Fruit fly (Drosophila melanogaster) whole organism, prepupa: ENCODE data around the gene Uch.

Experiments used
- CG10631 ChIP-seq: fragments of 200-800 bp; sonication (Bioruptor generic); optimal IDR thresholded peaks from 2 replicates; lab custom pipeline; 2016; ENCODE audit warnings: missing biosample characterization, missing genetic modification characterization
- CG10669 ChIP-seq: fragments of 200-800 bp; sonication (Bioruptor generic); optimal IDR thresholded peaks from 3 replicates; lab custom pipeline; 2018; ENCODE audit warnings: missing biosample characterization, mild to moderate bottlenecking, missing genetic modification characterization, moderate library complexity
- CG11762 ChIP-seq: fragments of 200-800 bp; sonication (Bioruptor generic); optimal IDR thresholded peaks from 3 replicates; lab custom pipeline; 2016; ENCODE audit warnings: missing biosample characterization, missing genetic modification characterization; ENCODE audit not compliant: insufficient read depth
- CG11902 ChIP-seq: fragments of 200-800 bp; sonication (Bioruptor generic); optimal IDR thresholded peaks from 3 replicates; lab custom pipeline; 2016; ENCODE audit warnings: missing biosample characterization, missing genetic modification characterization
- CG15336 ChIP-seq: fragments of 200-800 bp; sonication (Bioruptor generic); IDR thresholded peaks from 2 replicates; pipeline ENCODE4 v1.3.6; 2022; ENCODE audit warnings: missing biosample characterization, missing genetic modification characterization
- CG1621 ChIP-seq: fragments of 200-800 bp; sonication (Bioruptor generic); optimal IDR thresholded peaks from 3 replicates; lab custom pipeline; 2018; ENCODE audit warnings: missing biosample characterization, mild to moderate bottlenecking, missing genetic modification characterization
- CG3032 ChIP-seq: fragments of 200-800 bp; optimal IDR thresholded peaks from 2 replicates; lab custom pipeline; 2019; ENCODE audit warnings: missing biosample characterization, mild to moderate bottlenecking, missing genetic modification characterization, moderate library complexity
- CG31627 ChIP-seq: fragments of 200-800 bp; sonication (Bioruptor generic); optimal IDR thresholded peaks from 3 replicates; lab custom pipeline; 2016; ENCODE audit warnings: missing biosample characterization, missing genetic modification characterization
- CG32006 ChIP-seq: fragments of 200-800 bp; sonication (Bioruptor generic); optimal IDR thresholded peaks from 3 replicates; lab custom pipeline; 2017; ENCODE audit warnings: missing biosample characterization, mild to moderate bottlenecking, missing genetic modification characterization
- CG34406 ChIP-seq: fragments of 200-800 bp; sonication (Bioruptor generic); optimal IDR thresholded peaks from 3 replicates; lab custom pipeline; 2016; ENCODE audit warnings: missing biosample characterization, missing genetic modification characterization
- CG3919 ChIP-seq: fragments of 200-800 bp; sonication (Bioruptor generic); optimal IDR thresholded peaks from 3 replicates; lab custom pipeline; 2016; ENCODE audit warnings: missing biosample characterization, missing genetic modification characterization
- CG6163 ChIP-seq: fragments of 200-800 bp; sonication (Bioruptor generic); IDR thresholded peaks from 3 replicates; pipeline ENCODE4 v1.3.6; 2022; ENCODE audit warnings: missing biosample characterization, missing genetic modification characterization
- CG6792 ChIP-seq: fragments of 200-800 bp; sonication (Bioruptor generic); optimal IDR thresholded peaks from 3 replicates; lab custom pipeline; 2016; ENCODE audit warnings: missing biosample characterization, missing genetic modification characterization
- CG6854 ChIP-seq: fragments of 200-800 bp; sonication (Bioruptor generic); optimal IDR thresholded peaks from 2 replicates; lab custom pipeline; 2017; ENCODE audit warnings: missing biosample characterization, mild to moderate bottlenecking, missing genetic modification characterization
- CG8119 ChIP-seq: fragments of 200-800 bp; sonication (Bioruptor generic); IDR thresholded peaks from 3 replicates; pipeline ENCODE4 v1.3.6; 2022; ENCODE audit warnings: missing biosample characterization, missing genetic modification characterization
- CG8632 ChIP-seq: fragments of 200-800 bp; sonication (Bioruptor generic); optimal IDR thresholded peaks from 3 replicates; lab custom pipeline; 2016; ENCODE audit warnings: missing biosample characterization, missing genetic modification characterization
- CG9139 ChIP-seq: fragments of 200-800 bp; sonication (Bioruptor generic); optimal IDR thresholded peaks from 3 replicates; lab custom pipeline; 2017; ENCODE audit warnings: missing biosample characterization, mild to moderate bottlenecking, missing genetic modification characterization
- Eip75B ChIP-seq: fragments of 200-800 bp; sonication (Bioruptor generic); optimal IDR thresholded peaks from 3 replicates; lab custom pipeline; 2016; ENCODE audit warnings: missing biosample characterization, missing genetic modification characterization
- Gug ChIP-seq: fragments of 200-800 bp; sonication (Bioruptor generic); IDR thresholded peaks from 2 replicates; pipeline ENCODE4 v1.3.6; 2022; ENCODE audit warnings: missing biosample characterization, missing genetic modification characterization
- Hr38 ChIP-seq: sonication (Bioruptor generic); optimal IDR thresholded peaks from 2 replicates; lab custom pipeline; 2016; ENCODE audit warnings: missing biosample characterization, missing genetic modification characterization
- Hr39 ChIP-seq: fragments of 200-800 bp; sonication (Bioruptor generic); optimal IDR thresholded peaks from 2 replicates; lab custom pipeline; 2016; ENCODE audit warnings: missing biosample characterization, missing genetic modification characterization
- Hr4 ChIP-seq: fragments of 200-800 bp; sonication (Bioruptor generic); optimal IDR thresholded peaks from 3 replicates; lab custom pipeline; 2016; ENCODE audit warnings: missing biosample characterization, missing genetic modification characterization
- Lpt ChIP-seq: fragments of 200-800 bp; sonication (Bioruptor generic); optimal IDR thresholded peaks from 3 replicates; lab custom pipeline; 2016; ENCODE audit warnings: missing biosample characterization, missing genetic modification characterization
- Met ChIP-seq: fragments of 200-800 bp; sonication (Bioruptor generic); optimal IDR thresholded peaks from 3 replicates; lab custom pipeline; 2016; ENCODE audit warnings: missing biosample characterization, missing genetic modification characterization
- OdsH ChIP-seq: fragments of 200-800 bp; sonication (Bioruptor generic); optimal IDR thresholded peaks from 3 replicates; lab custom pipeline; 2016; ENCODE audit warnings: missing biosample characterization, missing genetic modification characterization
- Smox ChIP-seq: fragments of 200-800 bp; sonication (Bioruptor generic); optimal IDR thresholded peaks from 3 replicates; lab custom pipeline; 2016; ENCODE audit warnings: missing biosample characterization, missing genetic modification characterization
- Sox102F ChIP-seq: fragments of 200-800 bp; sonication (Bioruptor generic); optimal IDR thresholded peaks from 2 replicates; lab custom pipeline; 2016; ENCODE audit warnings: missing biosample characterization, mild to moderate bottlenecking, missing genetic modification characterization
- Sox14 ChIP-seq: fragments of 200-800 bp; sonication (Bioruptor generic); optimal IDR thresholded peaks from 3 replicates; lab custom pipeline; 2016; ENCODE audit warnings: missing biosample characterization, missing genetic modification characterization
- achi ChIP-seq: fragments of 200-800 bp; sonication (Bioruptor generic); optimal IDR thresholded peaks from 3 replicates; lab custom pipeline; 2016; ENCODE audit warnings: missing biosample characterization, missing genetic modification characterization
- acj6 ChIP-seq: fragments of 200-800 bp; sonication (Bioruptor generic); optimal IDR thresholded peaks from 3 replicates; lab custom pipeline; 2016; ENCODE audit warnings: missing biosample characterization, missing genetic modification characterization
- cyc ChIP-seq: fragments of 200-800 bp; sonication (Bioruptor generic); optimal IDR thresholded peaks from 3 replicates; lab custom pipeline; 2016; ENCODE audit warnings: missing biosample characterization, missing genetic modification characterization
- dac ChIP-seq: fragments of 200-800 bp; sonication (Bioruptor generic); optimal IDR thresholded peaks from 2 replicates; lab custom pipeline; 2017; ENCODE audit warnings: missing biosample characterization, mild to moderate bottlenecking, missing genetic modification characterization
- dsx ChIP-seq: fragments of 200-800 bp; optimal IDR thresholded peaks from 3 replicates; lab custom pipeline; 2019; ENCODE audit warnings: missing biosample characterization, mild to moderate bottlenecking, missing genetic modification characterization, moderate library complexity; ENCODE audit not compliant: poor library complexity, severe bottlenecking
- esn ChIP-seq: fragments of 200-800 bp; sonication (Bioruptor generic); optimal IDR thresholded peaks from 2 replicates; lab custom pipeline; 2016; ENCODE audit warnings: missing biosample characterization, mild to moderate bottlenecking, missing genetic modification characterization, moderate library complexity
- fd59A ChIP-seq: fragments of 200-800 bp; sonication (Bioruptor generic); optimal IDR thresholded peaks from 2 replicates; lab custom pipeline; 2017; ENCODE audit warnings: missing biosample characterization, mild to moderate bottlenecking, missing genetic modification characterization, missing genetic modification reagents
- fd85E ChIP-seq: fragments of 200-800 bp; sonication (Bioruptor generic); optimal IDR thresholded peaks from 3 replicates; lab custom pipeline; 2016; ENCODE audit warnings: missing biosample characterization, missing genetic modification characterization
- fkh ChIP-seq: fragments of 200-800 bp; sonication (Bioruptor generic); optimal IDR thresholded peaks from 3 replicates; lab custom pipeline; 2017; ENCODE audit warnings: missing biosample characterization, mild to moderate bottlenecking, missing genetic modification characterization, moderate library complexity
- net ChIP-seq: fragments of 200-800 bp; sonication (Bioruptor generic); optimal IDR thresholded peaks from 3 replicates; lab custom pipeline; 2016; ENCODE audit warnings: missing biosample characterization, missing genetic modification characterization
- pdm3 ChIP-seq: fragments of 200-800 bp; sonication (Bioruptor generic); optimal IDR thresholded peaks from 3 replicates; lab custom pipeline; 2016; ENCODE audit warnings: missing biosample characterization, missing genetic modification characterization
- salr ChIP-seq, 2 experiments: fragments of 200-800 bp; sonication (Bioruptor generic); optimal IDR thresholded peaks; 3 replicates each; lab custom pipeline; 2016 to 2018; ENCODE audit warnings: missing biosample characterization in 2 of 2, missing genetic modification characterization in 2 of 2, mild to moderate bottlenecking in 1 of 2
- spab ChIP-seq: fragments of 200-800 bp; sonication (Bioruptor generic); optimal IDR thresholded peaks from 2 replicates; lab custom pipeline; 2017; ENCODE audit warnings: missing biosample characterization, mild to moderate bottlenecking, missing genetic modification characterization, missing genetic modification reagents
- ss ChIP-seq, 2 experiments: fragments of 200-800 bp; sonication (Bioruptor generic); optimal IDR thresholded peaks; 2 replicates in 1 of 2; 3 replicates in 1 of 2; lab custom pipeline; 2017 to 2018; ENCODE audit warnings: mild to moderate bottlenecking in 2 of 2, missing biosample characterization in 2 of 2, missing genetic modification characterization in 2 of 2, moderate library complexity in 1 of 2
- svp ChIP-seq: fragments of 200-800 bp; sonication (Bioruptor generic); peaks from one replicate; lab custom pipeline; 2016; ENCODE audit warnings: missing biosample characterization, missing genetic modification characterization
- topi ChIP-seq: fragments of 200-800 bp; sonication (Bioruptor generic); optimal IDR thresholded peaks from 3 replicates; lab custom pipeline; 2016; ENCODE audit warnings: missing biosample characterization, missing genetic modification characterization

Gene Uch

DNA sequence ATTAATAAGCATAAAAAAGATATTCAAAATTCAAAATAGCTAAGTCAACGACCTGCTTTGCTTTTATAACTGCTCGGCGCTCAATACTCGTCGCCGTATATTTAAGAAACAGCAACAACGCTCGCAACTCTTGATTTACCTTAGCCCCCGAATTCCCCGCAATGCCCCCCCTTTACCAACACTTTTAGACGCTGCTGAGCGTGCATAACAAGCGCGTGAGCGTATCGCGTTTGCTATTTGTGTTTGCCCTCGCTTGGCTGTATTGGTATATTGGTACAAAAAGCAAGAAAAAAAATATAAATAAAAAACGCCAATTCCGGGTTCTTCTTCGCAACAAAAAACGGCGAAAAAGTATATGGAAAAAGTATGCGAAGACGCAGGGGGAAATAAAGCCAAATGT is 48.1 kb downstream of the Uch start (continued):
- TF ChIP-seq dsx (GFP tag; lab: Kevin White, UChicago) (no peak), Eip75B (no peak)

DNA sequence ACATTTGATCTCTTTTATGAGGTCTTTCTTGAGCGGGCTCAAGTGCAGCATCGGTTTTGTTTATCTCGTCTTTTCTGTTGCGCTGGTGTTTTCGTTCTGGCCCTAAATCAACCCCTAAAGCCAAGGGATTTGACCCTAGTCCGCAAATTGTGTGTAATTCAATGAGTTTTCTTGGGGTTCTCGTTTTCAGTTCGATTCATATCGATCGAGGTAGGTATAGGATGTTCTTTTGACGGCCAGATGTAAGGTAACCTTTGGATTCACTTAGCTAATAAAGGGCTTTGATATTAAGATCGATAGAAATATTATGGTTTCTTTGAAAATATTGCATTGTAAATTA is 48.8 kb downstream of the Uch start:
- TF ChIP-seq salr (GFP tag; optimal IDR thresholded peaks at IDR 0.05; lab: Kevin White, UChicago) (no peak), CG34406 (GFP tag; lab: Kevin White, UChicago) (no peak), CG10631 (GFP tag; lab: Kevin White, UChicago) (no peak), svp (GFP tag; lab: Kevin White, UChicago) (no peak), CG3032 (tag; lab: Kevin White, UChicago) (no peak), dsx (GFP tag; lab: Kevin White, UChicago) (no peak), CG32006 (no peak), esn (GFP tag; lab: Kevin White, UChicago) (no peak), Hr39 (GFP tag; lab: Kevin White, UChicago) (no peak), topi (GFP tag; lab: Kevin White, UChicago) (no peak), fd85E (GFP tag; lab: Kevin White, UChicago) (no peak), Sox102F (GFP tag; lab: Kevin White, UChicago) (no peak)

DNA sequence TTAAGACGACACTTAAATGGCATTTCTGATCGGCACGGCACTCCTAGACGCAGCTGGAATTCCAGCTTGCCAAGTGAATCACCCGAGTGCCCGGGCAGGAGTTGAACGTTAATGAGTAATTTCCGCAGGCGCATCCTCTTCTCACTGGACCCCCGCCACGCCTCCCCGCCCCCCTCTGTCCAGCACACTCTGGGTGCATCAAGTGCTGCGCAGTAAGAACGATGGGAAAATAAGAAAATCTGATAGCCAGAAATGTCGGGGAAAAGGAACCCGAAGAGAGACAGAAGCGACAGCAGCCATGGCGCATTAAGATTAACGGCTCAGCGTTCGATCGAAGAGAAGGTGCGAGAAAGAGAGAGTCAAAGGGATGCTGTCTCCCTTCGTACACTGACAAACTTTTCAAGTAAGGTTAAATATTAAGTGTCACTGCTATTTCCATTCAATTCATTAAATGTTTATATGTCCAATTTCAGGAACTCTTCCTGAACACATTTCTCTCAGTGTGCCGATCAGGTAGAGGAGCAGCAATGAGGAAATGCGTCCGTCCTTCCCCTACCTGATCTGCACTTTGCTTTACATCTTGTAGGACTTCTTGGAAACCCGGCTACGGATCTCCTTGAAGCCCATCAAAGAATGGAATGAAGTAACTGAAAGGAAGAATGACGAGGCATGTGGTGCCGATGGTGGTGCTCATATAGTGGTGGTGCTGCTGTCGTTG is 49.3 kb downstream of the Uch start:
- TF ChIP-seq Lpt (GFP tag; lab: Kevin White, UChicago) (peak; percentile 84), Sox102F (GFP tag; lab: Kevin White, UChicago) (peak; percentile 94), pdm3 (GFP tag; lab: Kevin White, UChicago) (peak; percentile 85), CG6854 (peak; percentile 87), CG31627 (GFP tag; lab: Kevin White, UChicago) (peak; percentile 93), fd85E (GFP tag; lab: Kevin White, UChicago) (peak; percentile 71), dac (GFP tag; lab: Kevin White, UChicago) (no peak), CG8119 (GFP tag; lab: Robert Waterston, UW) (peak; percentile 62; the same call in 2 of the 3 replicates), dsx (GFP tag; lab: Kevin White, UChicago) (peak; percentile 93), CG10631 (GFP tag; lab: Kevin White, UChicago) (peak; percentile 91), Smox (GFP tag; lab: Kevin White, UChicago) (peak; percentile 95), Hr38 (GFP tag; lab: Kevin White, UChicago) (no peak), net (GFP tag; lab: Kevin White, UChicago) (peak; percentile 85), spab (GFP tag; lab: Kevin White, UChicago) (peak; percentile 97), Sox14 (peak; percentile 91), ss (GFP tag; optimal IDR thresholded peaks at IDR 0.05; lab: Kevin White, UChicago) (peak; percentile 97), CG32006 (peak; percentile 59), Eip75B (peak; percentile 96), CG34406 (GFP tag; lab: Kevin White, UChicago) (peak; percentile 91), CG6792 (GFP tag; lab: Kevin White, UChicago) (peak; percentile 92), CG11762 (GFP tag; lab: Kevin White, UChicago) (peak; percentile 88), cyc (GFP tag; lab: Kevin White, UChicago) (peak; percentile 96), Met (GFP tag; lab: Kevin White, UChicago) (peak; percentile 93), CG9139 (GFP tag; lab: Kevin White, UChicago) (peak; percentile 90), CG6163 (peak; percentile 95), fkh (GFP tag; lab: Kevin White, UChicago) (no peak), CG10669 (GFP tag; lab: Kevin White, UChicago) (peak; percentile 97), Hr4 (GFP tag; lab: Kevin White, UChicago) (peak; percentile 24), CG3032 (tag; lab: Kevin White, UChicago) (peak; percentile 97), svp (GFP tag; lab: Kevin White, UChicago) (peak; percentile 97), Gug (GFP tag; lab: Robert Waterston, UW) (peak; percentile 66), topi (GFP tag; lab: Kevin White, UChicago) (peak; percentile 96), CG3919 (peak; percentile 96), fd59A (peak; percentile 90), OdsH (GFP tag; lab: Kevin White, UChicago) (peak; percentile 83), CG15336 (GFP tag; lab: Robert Waterston, UW) (peak; percentile 61), CG1621 (tag; lab: Kevin White, UChicago) (peak; percentile 95), CG8632 (GFP tag; lab: Kevin White, UChicago) (peak; percentile 90), esn (GFP tag; lab: Kevin White, UChicago) (peak; percentile 94), Hr39 (GFP tag; lab: Kevin White, UChicago) (peak; percentile 95), acj6 (GFP tag; lab: Kevin White, UChicago) (peak; percentile 93), achi (GFP tag; lab: Kevin White, UChicago) (peak; percentile 88), CG11902 (GFP tag; lab: Kevin White, UChicago) (peak; percentile 84)
